Worm (Caenorhabditis elegans) whole organism, young adult: Measurements from ENCODE around the gene stt-3.

ENCODE experiments used
- F55B11.4 ChIP-seq: sonication (generic microtip); optimal IDR thresholded peaks from 2 replicates; lab custom pipeline; 2016; ENCODE audit warnings: missing compliant biosample characterization, missing genetic modification characterization, borderline replicate concordance; ENCODE audit not compliant: insufficient read depth
- F57C9.4 ChIP-seq: sonication (generic microtip); optimal IDR thresholded peaks from 2 replicates; lab custom pipeline; 2017; ENCODE audit warnings: mild to moderate bottlenecking, missing genetic modification characterization, missing compliant biosample characterization
- ccch-3 ChIP-seq: fragments of 200-800 bp; sonication (Bioruptor generic); optimal IDR thresholded peaks from 2 replicates; lab custom pipeline; 2018; ENCODE audit warnings: mild to moderate bottlenecking, missing genetic modification characterization, missing compliant biosample characterization
- efl-1 ChIP-seq: fragments of 150-350 bp; optimal IDR thresholded peaks from 2 replicates; lab custom pipeline; 2014; ENCODE audit warnings: missing biosample characterization, missing genetic modification reagents, missing genetic modification characterization
- egrh-3 ChIP-seq: fragments of 200-800 bp; sonication (Bioruptor generic); IDR thresholded peaks from 2 replicates; pipeline ENCODE4 v1.3.6; 2022; ENCODE audit warnings: missing genetic modification reagents, missing genetic modification characterization, missing compliant biosample characterization
- him-1 ChIP-seq: sonication (generic microtip); optimal IDR thresholded peaks from 2 replicates; lab custom pipeline; 2016; ENCODE audit warnings: missing genotype, missing genetic modification reagents, missing genetic modification characterization, missing compliant biosample characterization
- lag-1 ChIP-seq: fragments of 200-800 bp; sonication (Bioruptor generic); IDR thresholded peaks from 2 replicates; pipeline ENCODE4 v1.3.6; 2022; ENCODE audit warnings: missing genetic modification reagents, missing genetic modification characterization, missing compliant biosample characterization
- rec-8 ChIP-seq, 2 experiments: sonication (generic microtip); optimal IDR thresholded peaks; 2 replicates each; lab custom pipeline; 2016; ENCODE audit warnings: mild to moderate bottlenecking in 2 of 2, missing genetic modification characterization in 2 of 2, missing genetic modification reagents in 2 of 2, missing genotype in 2 of 2, missing biosample characterization in 1 of 2, missing compliant biosample characterization in 1 of 2, moderate library complexity in 1 of 2
- snpc-4 ChIP-seq, 5 experiments: fragments of 150-350 bp in 1 of 5; sonication (generic microtip) in 4 of 5; optimal IDR thresholded peaks; 2 replicates each; lab custom pipeline; 2014 to 2018; ENCODE audit warnings: missing genetic modification characterization in 5 of 5, missing biosample characterization in 3 of 5, antibody characterized with exemption in 2 of 5, mild to moderate bottlenecking in 2 of 5, missing compliant biosample characterization in 2 of 5, missing genotype in 2 of 5, moderate library complexity in 2 of 5, missing genetic modification reagents in 1 of 5
- unc-62 ChIP-seq: fragments of 150-350 bp; optimal IDR thresholded peaks from 2 replicates; lab custom pipeline; 2014; ENCODE audit warnings: missing biosample characterization, missing genetic modification reagents, missing genetic modification characterization
- ztf-26 ChIP-seq: sonication (generic microtip); optimal IDR thresholded peaks from 2 replicates; lab custom pipeline; 2017; ENCODE audit warnings: missing genetic modification characterization, missing compliant biosample characterization

- TF ChIP-seq F57C9.4 (tag; lab: Kevin White, UChicago) (no peak), egrh-3 (GFP tag; lab: Robert Waterston, UW) (no peak), him-1 (tag; lab: Kevin White, UChicago) (no peak), ccch-3 (GFP tag; lab: Kevin White, UChicago) (no peak), ztf-26 (no peak), snpc-4 (GFP tag; optimal IDR thresholded peaks at IDR 0.05; lab: Kevin White, UChicago) (no peak), snpc-4 (tag; optimal IDR thresholded peaks at IDR 0.05; lab: Kevin White, UChicago) (no peak), unc-62 (GFP tag; lab: Kevin White, UChicago) (no peak), lag-1 (GFP tag; lab: Robert Waterston, UW) (no peak), efl-1 (GFP tag; lab: Kevin White, UChicago) (no peak), F55B11.4 (tag; lab: Kevin White, UChicago) (no peak), rec-8 (tag; optimal IDR thresholded peaks at IDR 0.05; lab: Kevin White, UChicago) (no peak)
Observed at ce11 chrIII:6261985-6262384, 13.5 kb downstream of the stt-3 start, which contains the start of gene srg-4.
